Worm (Caenorhabditis elegans) whole organism, young adult: ENCODE results near the gene T27F7.12.

Source experiments
- D2030.7 ChIP-seq: fragments of 200-800 bp; sonication (Bioruptor generic); IDR thresholded peaks from 2 replicates; pipeline ENCODE4 v1.3.6; 2022; ENCODE audit warnings: missing genetic modification reagents, missing genetic modification characterization, missing compliant biosample characterization
- snpc-4 ChIP-seq, 5 experiments: fragments of 150-350 bp in 1 of 5; sonication (generic microtip) in 4 of 5; optimal IDR thresholded peaks; 2 replicates each; lab custom pipeline; 2014 to 2018; ENCODE audit warnings: missing genetic modification characterization in 5 of 5, missing biosample characterization in 3 of 5, antibody characterized with exemption in 2 of 5, mild to moderate bottlenecking in 2 of 5, missing compliant biosample characterization in 2 of 5, missing genotype in 2 of 5, moderate library complexity in 2 of 5, missing genetic modification reagents in 1 of 5
- tbp1 ChIP-seq: fragments of 200-800 bp; sonication (Bioruptor generic); optimal IDR thresholded peaks from 2 replicates; lab custom pipeline; 2018; ENCODE audit warnings: mild to moderate bottlenecking, missing genetic modification characterization, missing compliant biosample characterization

DNA sequence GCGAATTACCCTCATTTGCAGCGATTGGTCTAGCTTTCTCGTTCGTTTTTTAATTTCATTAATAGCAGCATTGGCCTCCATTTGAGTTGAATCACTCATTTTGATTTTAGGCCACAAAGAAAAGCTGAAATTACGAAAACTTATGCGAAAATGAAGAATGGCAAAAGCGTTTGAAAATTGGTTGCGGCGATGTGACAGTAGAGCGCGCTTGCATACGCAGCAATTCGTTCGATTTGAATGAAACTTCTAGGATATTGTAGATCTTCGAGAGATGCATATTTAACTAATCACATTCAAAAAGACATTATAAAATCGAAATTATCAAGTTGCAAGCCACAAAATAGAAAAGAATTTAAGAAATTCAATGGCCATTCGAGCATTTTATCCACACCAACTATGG lies 30.2 kb upstream of the T27F7.12 start, which contains the start of gene ulp-2:
- TF ChIP-seq tbp1 (GFP tag; lab: Kevin White, UChicago) (no peak), D2030.7 (GFP tag; lab: Robert Waterston, UW) (no peak), snpc-4 (GFP tag; optimal IDR thresholded peaks at IDR 0.05; lab: Kevin White, UChicago) (no peak), snpc-4 (tag; optimal IDR thresholded peaks at IDR 0.05; lab: Kevin White, UChicago) (no peak)
